Fruit fly (Drosophila melanogaster) whole organism, wandering third instar larva: ENCODE results near the gene scramb1.
A peak's percentile ranks its signal among the peaks of the same experiment; 100 is the strongest.

Experiments
- Abd-B ChIP-seq: fragments of >200 bp; optimal IDR thresholded peaks from 2 replicates; lab custom pipeline; 2017; ENCODE audit warnings: missing biosample characterization, missing genetic modification characterization
- CG32264 ChIP-seq: fragments of 200-800 bp; sonication (Bioruptor generic); optimal IDR thresholded peaks from 2 replicates; lab custom pipeline; 2016; ENCODE audit warnings: missing biosample characterization, missing genetic modification characterization
- CG9705 ChIP-seq: fragments of 200-800 bp; sonication (Bioruptor generic); optimal IDR thresholded peaks from 2 replicates; lab custom pipeline; 2018; ENCODE audit warnings: missing biosample characterization, mild to moderate bottlenecking, missing genetic modification characterization
- CrebA ChIP-seq: fragments of 200-800 bp; sonication (Bioruptor generic); optimal IDR thresholded peaks from 2 replicates; lab custom pipeline; 2016; ENCODE audit warnings: missing biosample characterization, mild to moderate bottlenecking, missing genetic modification characterization, borderline replicate concordance
- GATAd ChIP-seq: sonication (Bioruptor generic); optimal IDR thresholded peaks from 2 replicates; lab custom pipeline; 2016; ENCODE audit warnings: missing biosample characterization, missing genetic modification characterization
- HLH106 ChIP-seq: fragments of 200-800 bp; optimal IDR thresholded peaks from 3 replicates; lab custom pipeline; 2019; ENCODE audit warnings: missing biosample characterization, mild to moderate bottlenecking, missing genetic modification characterization, moderate library complexity
- Hnf4 ChIP-seq: fragments of 200-800 bp; sonication (Bioruptor generic); optimal IDR thresholded peaks from 2 replicates; lab custom pipeline; 2016; ENCODE audit warnings: missing biosample characterization, mild to moderate bottlenecking, missing genetic modification characterization
- Hr78 ChIP-seq: fragments of >200 bp; optimal IDR thresholded peaks from 2 replicates; lab custom pipeline; 2017; ENCODE audit warnings: missing biosample characterization, missing genetic modification characterization
- Jra ChIP-seq: sonication (Bioruptor generic); optimal IDR thresholded peaks from 2 replicates; lab custom pipeline; 2016; ENCODE audit warnings: missing biosample characterization, missing genetic modification characterization
- Myc ChIP-seq: fragments of >200 bp; optimal IDR thresholded peaks from 2 replicates; lab custom pipeline; 2017
- N ChIP-seq: fragments of >200 bp; optimal IDR thresholded peaks from 2 replicates; lab custom pipeline; 2018; ENCODE audit warnings: missing biosample characterization, missing external identifiers, missing genetic modification characterization
- OdsH ChIP-seq: fragments of 200-800 bp; sonication (Bioruptor generic); optimal IDR thresholded peaks from 2 replicates; lab custom pipeline; 2016; ENCODE audit warnings: missing biosample characterization, mild to moderate bottlenecking, missing genetic modification characterization
- Sp1 ChIP-seq: fragments of 200-800 bp; sonication (Bioruptor generic); optimal IDR thresholded peaks from 3 replicates; lab custom pipeline; 2019; ENCODE audit warnings: missing biosample characterization, mild to moderate bottlenecking, missing genetic modification characterization, moderate library complexity
- Vsx2 ChIP-seq: fragments of 200-300, 225-300 bp; sonication (Bioruptor generic); optimal IDR thresholded peaks from 2 replicates; lab custom pipeline; 2018; ENCODE audit warnings: missing biosample characterization, missing genetic modification characterization; ENCODE audit not compliant: partially characterized antibody
- br ChIP-seq: fragments of 200-800 bp; sonication (Bioruptor generic); optimal IDR thresholded peaks from 2 replicates; lab custom pipeline; 2016; ENCODE audit warnings: missing biosample characterization, missing genetic modification characterization
- brk ChIP-seq: fragments of 200-800 bp; sonication (Bioruptor generic); optimal IDR thresholded peaks from 2 replicates; lab custom pipeline; 2016; ENCODE audit warnings: missing biosample characterization, mild to moderate bottlenecking, missing genetic modification characterization
- dl ChIP-seq, 2 experiments: fragments of 175-275, 200-275 bp in 1 of 2; fragments of 200-275 bp in 1 of 2; sonication (Bioruptor generic); optimal IDR thresholded peaks; lab custom pipeline; 2018; ENCODE audit warnings: mild to moderate bottlenecking in 2 of 2, missing biosample characterization in 2 of 2, missing genetic modification characterization in 2 of 2, moderate library complexity in 2 of 2; ENCODE audit not compliant: partially characterized antibody in 2 of 2, insufficient read depth in 1 of 2
- dmrt93B ChIP-seq: fragments of 200-800 bp; sonication (Bioruptor generic); optimal IDR thresholded peaks from 2 replicates; lab custom pipeline; 2018; ENCODE audit warnings: missing biosample characterization, mild to moderate bottlenecking, missing genetic modification characterization
- dsf ChIP-seq: sonication (Bioruptor generic); optimal IDR thresholded peaks from 2 replicates; lab custom pipeline; 2016; ENCODE audit warnings: missing biosample characterization, missing genetic modification characterization, borderline replicate concordance
- ey ChIP-seq: fragments of 200-800 bp; sonication (Bioruptor generic); optimal IDR thresholded peaks from 2 replicates; lab custom pipeline; 2016; ENCODE audit warnings: missing biosample characterization, missing genetic modification characterization
- foxo ChIP-seq, 2 experiments: fragments of 200-800 bp; sonication (Bioruptor generic); optimal IDR thresholded peaks; 2 replicates in 1 of 2; 3 replicates in 1 of 2; lab custom pipeline; 2016 to 2017; ENCODE audit warnings: missing biosample characterization in 2 of 2, missing genetic modification characterization in 2 of 2
- fru ChIP-seq: fragments of 200-800 bp; sonication (Bioruptor generic); optimal IDR thresholded peaks from 3 replicates; lab custom pipeline; 2016; ENCODE audit warnings: missing biosample characterization, mild to moderate bottlenecking, missing genetic modification characterization
- h ChIP-seq: fragments of 200-800 bp; sonication (Bioruptor generic); optimal IDR thresholded peaks from 3 replicates; lab custom pipeline; 2016; ENCODE audit warnings: missing biosample characterization, mild to moderate bottlenecking, missing genetic modification characterization
- jim ChIP-seq: fragments of 175-275, 200-325 bp; sonication (Bioruptor generic); optimal IDR thresholded peaks from 2 replicates; lab custom pipeline; 2016; ENCODE audit warnings: missing biosample characterization, mild to moderate bottlenecking, missing genetic modification characterization
- lola ChIP-seq: fragments of >200 bp; optimal IDR thresholded peaks from 2 replicates; lab custom pipeline; 2017; ENCODE audit warnings: missing biosample characterization, missing genetic modification characterization
- pan ChIP-seq: fragments of >200 bp; optimal IDR thresholded peaks from 2 replicates; lab custom pipeline; 2017
- psq ChIP-seq: fragments of 200-800 bp; sonication (Bioruptor generic); optimal IDR thresholded peaks from 3 replicates; lab custom pipeline; 2017; ENCODE audit warnings: missing biosample characterization, mild to moderate bottlenecking, missing genetic modification characterization, moderate library complexity
- rgr ChIP-seq: fragments of 200-800 bp; sonication (Bioruptor generic); optimal IDR thresholded peaks from 3 replicates; lab custom pipeline; 2016; ENCODE audit warnings: missing biosample characterization, mild to moderate bottlenecking, missing genetic modification characterization
- sage ChIP-seq: fragments of 200-800 bp; sonication (Bioruptor generic); optimal IDR thresholded peaks from 2 replicates; lab custom pipeline; 2016; ENCODE audit warnings: missing biosample characterization, mild to moderate bottlenecking, missing genetic modification characterization
- sv ChIP-seq: fragments of 200-800 bp; sonication (Bioruptor generic); optimal IDR thresholded peaks from 3 replicates; lab custom pipeline; 2016; ENCODE audit warnings: missing biosample characterization, missing genetic modification characterization
- tai ChIP-seq: sonication (Bioruptor generic); optimal IDR thresholded peaks from 2 replicates; lab custom pipeline; 2016; ENCODE audit warnings: missing biosample characterization, missing genetic modification characterization
- usp ChIP-seq: fragments of >200 bp; optimal IDR thresholded peaks from 2 replicates; lab custom pipeline; 2017; ENCODE audit warnings: missing biosample characterization, missing genetic modification characterization
- woc ChIP-seq: sonication (Bioruptor generic); optimal IDR thresholded peaks from 2 replicates; lab custom pipeline; 2016; ENCODE audit warnings: missing biosample characterization, mild to moderate bottlenecking, missing genetic modification characterization

scramb1 gene

DNA sequence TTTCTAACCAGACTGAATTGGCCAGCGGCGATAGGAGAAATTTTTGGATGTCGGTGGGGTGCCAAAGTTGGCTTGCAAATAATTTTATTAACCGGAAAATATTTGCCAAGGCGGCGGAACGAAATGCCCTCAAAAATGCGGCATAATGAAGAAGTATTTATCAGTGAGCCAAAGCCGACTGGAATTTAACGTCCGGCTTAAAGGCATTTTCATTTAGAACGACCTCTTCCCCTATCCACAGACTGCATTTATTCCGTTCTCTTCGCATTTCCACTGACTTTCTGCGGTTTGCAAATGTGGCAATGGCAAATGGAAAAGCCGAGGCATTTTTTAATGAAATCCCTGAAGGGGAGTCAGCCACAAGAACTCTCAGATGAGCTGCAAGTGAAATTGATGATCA, 8.0 kb upstream of the scramb1 start:
- TF ChIP-seq Hnf4 = no peak
- no peak for TF ChIP-seq GATAd (GFP tag; lab: Kevin White, UChicago)
- no peak for TF ChIP-seq Vsx2 (GFP tag; lab: Kevin White, UChicago)
- no peak for TF ChIP-seq foxo (GFP tag; optimal IDR thresholded peaks at IDR 0.05; lab: Kevin White, UChicago)
- TF ChIP-seq brk = no peak
- no peak for TF ChIP-seq sage (GFP tag; lab: Kevin White, UChicago)
- TF ChIP-seq CG32264 (GFP tag; lab: Kevin White, UChicago) = no peak

DNA sequence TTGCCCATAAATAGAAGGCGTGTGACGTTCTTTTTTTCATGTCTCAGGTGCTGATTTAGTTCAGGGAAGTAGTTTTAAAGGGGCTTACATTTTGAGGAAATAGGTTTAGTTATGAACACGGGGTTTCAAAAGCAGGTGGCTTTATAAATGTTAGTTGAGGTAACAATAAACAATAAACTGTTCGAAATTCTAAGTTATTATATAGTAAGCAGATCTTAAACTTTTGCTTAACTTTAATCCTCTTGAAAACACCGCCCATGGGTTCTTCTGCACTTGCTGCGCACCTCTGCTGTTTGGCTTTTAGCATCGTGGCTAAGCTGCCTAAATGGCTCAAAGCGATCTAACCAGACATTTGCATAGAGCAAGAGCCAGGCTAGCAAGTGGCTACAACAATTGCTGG, 5.5 kb upstream of the scramb1 start:
- TF ChIP-seq CrebA (GFP tag; lab: Kevin White, UChicago) = no peak

DNA sequence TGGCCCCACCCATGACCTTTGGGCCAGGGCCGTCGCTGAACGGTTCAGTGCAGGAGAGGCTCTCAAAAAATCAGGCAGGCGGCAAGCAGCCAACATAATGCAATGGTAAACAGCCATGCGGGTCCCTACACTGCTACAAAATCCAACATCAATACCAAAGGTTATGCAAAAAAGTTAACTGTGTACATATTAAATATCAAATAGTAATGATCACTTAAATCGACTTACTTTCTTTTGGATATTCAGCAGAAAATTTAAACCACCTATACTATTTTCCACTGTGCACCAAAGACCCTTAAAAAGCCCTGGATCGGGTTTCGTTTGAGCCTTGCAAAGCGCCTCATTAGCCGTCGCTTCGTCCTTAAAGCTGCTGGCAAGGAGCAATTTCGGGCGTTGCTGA, 2.1 kb upstream of the scramb1 start:
- TF ChIP-seq dsf (GFP tag; lab: Kevin White, UChicago) = no peak
- no peak for TF ChIP-seq tai
- TF ChIP-seq CG9705 = no peak
- TF ChIP-seq ey = peak; percentile 50
- no peak for TF ChIP-seq lola
- peak in 1 of 2 experiments; percentile 69 for TF ChIP-seq foxo (GFP tag; optimal IDR thresholded peaks at IDR 0.05; lab: Kevin White, UChicago)
- TF ChIP-seq Sp1 (GFP tag; lab: Kevin White, UChicago) = peak; percentile 34
- no peak for TF ChIP-seq usp (GFP tag; lab: Kevin White, UChicago)
- TF ChIP-seq N = no peak
- no peak for TF ChIP-seq Vsx2 (GFP tag; lab: Kevin White, UChicago)
- TF ChIP-seq OdsH (GFP tag; lab: Kevin White, UChicago) = peak; percentile 41
- peak; percentile 41 for TF ChIP-seq rgr (GFP tag; lab: Kevin White, UChicago)
- no peak for TF ChIP-seq jim (GFP tag; lab: Kevin White, UChicago)
- peak; percentile 58 for TF ChIP-seq HLH106 (tag; lab: Kevin White, UChicago)
- no peak for TF ChIP-seq Hr78
- no peak for TF ChIP-seq pan
- TF ChIP-seq CrebA (GFP tag; lab: Kevin White, UChicago) = no peak
- TF ChIP-seq Abd-B (GFP tag; lab: Kevin White, UChicago) = no peak
- TF ChIP-seq sv (GFP tag; lab: Kevin White, UChicago) = no peak
- TF ChIP-seq Myc (lab: Kevin White, UChicago) = no peak
- no peak for TF ChIP-seq Jra (GFP tag; lab: Kevin White, UChicago)
- TF ChIP-seq brk = no peak
- TF ChIP-seq br (GFP tag; lab: Kevin White, UChicago) = peak; percentile 43
- peak; percentile 35 for TF ChIP-seq woc (GFP tag; lab: Kevin White, UChicago)
- peak; percentile 62 for TF ChIP-seq fru (GFP tag; lab: Kevin White, UChicago)
- peak; percentile 75 for TF ChIP-seq h (GFP tag; lab: Kevin White, UChicago)
- TF ChIP-seq Hnf4 = peak; percentile 13
- no peak for TF ChIP-seq CG32264 (GFP tag; lab: Kevin White, UChicago)
- no peak for TF ChIP-seq psq (GFP tag; lab: Kevin White, UChicago)
- peak; percentile 1 for TF ChIP-seq dmrt93B (GFP tag; lab: Kevin White, UChicago)
- no peak for TF ChIP-seq GATAd (GFP tag; lab: Kevin White, UChicago)
- no peak for TF ChIP-seq dl (GFP tag; optimal IDR thresholded peaks at IDR 0.05; lab: Kevin White, UChicago; ENCODE audit: insufficient read depth in 1 of 2, partially characterized antibody in 2 of 2)

DNA sequence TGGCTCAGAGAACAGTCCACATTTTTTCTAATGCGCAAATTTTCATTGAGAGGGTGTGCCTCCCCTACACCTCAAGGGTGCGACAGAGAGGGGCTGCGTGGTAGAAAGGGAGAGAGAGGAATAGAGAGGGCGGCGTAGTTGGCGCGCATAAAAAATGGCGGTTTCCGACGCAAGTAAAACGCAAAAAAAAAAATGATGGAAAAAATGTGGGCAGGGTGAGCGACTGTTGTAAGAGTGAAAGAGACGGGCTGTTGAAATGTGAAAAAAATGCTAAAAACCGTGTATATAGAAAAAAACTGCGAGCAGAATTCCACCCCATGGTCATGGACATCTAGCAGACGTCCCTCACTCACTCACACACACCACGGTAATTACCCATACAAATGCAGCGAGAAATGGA, 1.0 kb upstream of the scramb1 start:
- TF ChIP-seq usp (GFP tag; lab: Kevin White, UChicago) (no peak), Vsx2 (GFP tag; lab: Kevin White, UChicago) (peak; percentile 4)
- TF ChIP-seq, all 38 proteins: peak for 1
